6 worm cellular contexts compared by ENCODE assay signal in genomic region chrV:13575866-13576265, ce11.
TF ChIP-seq lines count a peak whose summit lies in the region.

No protein-coding gene starts in this region.

TF ChIP-seq in whole organism, L3 larva, 47 proteins besides CTCF, POLR2A, EP300 and RAD21:
- TF ChIP-seq ceh-16 (tag; optimal IDR thresholded peaks at IDR 0.05; lab: Kevin White, UChicago), result no peak
- TF ChIP-seq pha-4 (tag; optimal IDR thresholded peaks at IDR 0.05; lab: Kevin White, UChicago), result peak; percentile 75
- TF ChIP-seq nhr-43 (tag; optimal IDR thresholded peaks at IDR 0.05; lab: Kevin White, UChicago; ENCODE audit: poor library complexity, severe bottlenecking), result no peak
- TF ChIP-seq ceh-9 (tag; optimal IDR thresholded peaks at IDR 0.05; lab: Kevin White, UChicago), result no peak
- no peak for TF ChIP-seq elt-2 (tag; optimal IDR thresholded peaks at IDR 0.05; lab: Kevin White, UChicago)
TF ChIP-seq in whole organism, L3 larva: peak in this region for 1.

TF ChIP-seq in whole organism, L4 larva, 104 proteins besides CTCF, POLR2A, EP300 and RAD21:
- TF ChIP-seq madf-9 (GFP tag; conservative IDR thresholded peaks at IDR 0.05; lab: Robert Waterston, UW) (0 out of 2 replicates have a peak, but pooled peaks have one; percentile 28), lir-3 (tag; optimal IDR thresholded peaks at IDR 0.05; lab: Kevin White, UChicago) (no peak), nhr-6 (tag; optimal IDR thresholded peaks at IDR 0.05; lab: Kevin White, UChicago) (peak; percentile 10)

TF ChIP-seq in whole organism, late embryonic, 69 proteins besides CTCF, POLR2A, EP300 and RAD21 (continues in another document):
- no peak for TF ChIP-seq syd-9 (tag; optimal IDR thresholded peaks at IDR 0.05; lab: Kevin White, UChicago)
- no peak for TF ChIP-seq elt-4 (tag; optimal IDR thresholded peaks at IDR 0.05; lab: Kevin White, UChicago)
- TF ChIP-seq nhr-11 (tag; optimal IDR thresholded peaks at IDR 0.05; lab: Kevin White, UChicago), result no peak
- TF ChIP-seq tbx-2 (tag; optimal IDR thresholded peaks at IDR 0.05; lab: Kevin White, UChicago), result peak; percentile 13
- TF ChIP-seq rnt-1 (tag; optimal IDR thresholded peaks at IDR 0.05; lab: Kevin White, UChicago), result no peak
- no peak for TF ChIP-seq ceh-14 (tag; optimal IDR thresholded peaks at IDR 0.05; lab: Kevin White, UChicago)
- TF ChIP-seq pax-1 (tag; optimal IDR thresholded peaks at IDR 0.05; lab: Kevin White, UChicago), result no peak
- TF ChIP-seq lin-11 (tag; optimal IDR thresholded peaks at IDR 0.05; lab: Kevin White, UChicago), result no peak
- no peak for TF ChIP-seq nfya-1 (tag; optimal IDR thresholded peaks at IDR 0.05; lab: Kevin White, UChicago)
- peak; percentile 67 for TF ChIP-seq ceh-34 (tag; optimal IDR thresholded peaks at IDR 0.05; lab: Kevin White, UChicago)
- no peak for TF ChIP-seq pqm-1 (tag; optimal IDR thresholded peaks at IDR 0.05; lab: Kevin White, UChicago)
- no peak for TF ChIP-seq ceh-31 (tag; optimal IDR thresholded peaks at IDR 0.05; lab: Kevin White, UChicago)
- TF ChIP-seq Y22D7AL.16 (tag; optimal IDR thresholded peaks at IDR 0.05; lab: Kevin White, UChicago), result no peak
- TF ChIP-seq pha-2 (tag; optimal IDR thresholded peaks at IDR 0.05; lab: Kevin White, UChicago), result peak; percentile 36
- TF ChIP-seq sox-4 (tag; optimal IDR thresholded peaks at IDR 0.05; lab: Kevin White, UChicago), result no peak
- no peak for TF ChIP-seq fkh-10 (GFP tag; optimal IDR thresholded peaks at IDR 0.05; lab: Kevin White, UChicago)
- no peak for TF ChIP-seq ceh-9 (tag; optimal IDR thresholded peaks at IDR 0.05; lab: Kevin White, UChicago)
- no peak for TF ChIP-seq pros-1 (tag; optimal IDR thresholded peaks at IDR 0.05; lab: Kevin White, UChicago)
- no peak for TF ChIP-seq dve-1 (tag; optimal IDR thresholded peaks at IDR 0.05; lab: Kevin White, UChicago)
- TF ChIP-seq nhr-232 (tag; optimal IDR thresholded peaks at IDR 0.05; lab: Kevin White, UChicago), result no peak
- TF ChIP-seq gmeb-2 (tag; optimal IDR thresholded peaks at IDR 0.05; lab: Kevin White, UChicago), result no peak
- TF ChIP-seq ceh-19 (GFP tag; optimal IDR thresholded peaks at IDR 0.05; lab: Kevin White, UChicago), result peak; percentile 70

TF ChIP-seq in whole organism, midembryonic, 9 proteins besides CTCF, POLR2A, EP300 and RAD21:
- TF ChIP-seq ztf-23 (GFP tag; IDR thresholded peaks at IDR 0.05; lab: Robert Waterston, UW) (peak; percentile 43; the same call in 1 of the 2 replicates), ztf-29 (GFP tag; IDR thresholded peaks at IDR 0.05; lab: Robert Waterston, UW) (no peak)
TF ChIP-seq in whole organism, midembryonic: peak in this region for 1.

TF ChIP-seq in whole organism, mixed stage, embryonic, 35 proteins besides CTCF, POLR2A, EP300 and RAD21:
- no peak for TF ChIP-seq nhr-12 (tag; optimal IDR thresholded peaks at IDR 0.05; lab: Kevin White, UChicago)
- TF ChIP-seq pha-4 (tag; optimal IDR thresholded peaks at IDR 0.05; lab: Kevin White, UChicago), result peak; percentile 94

TF ChIP-seq in whole organism, young adult, 124 proteins besides CTCF, POLR2A, EP300 and RAD21:
- TF ChIP-seq hsf-1 (GFP tag; IDR thresholded peaks at IDR 0.05; lab: Robert Waterston, UW) (0 out of 2 replicates have a peak, but pooled peaks have one; percentile 9), ceh-91 (GFP tag; IDR thresholded peaks at IDR 0.05; lab: Robert Waterston, UW) (no peak), madf-8 (GFP tag; conservative IDR thresholded peaks at IDR 0.05; lab: Robert Waterston, UW) (no peak), unc-62 (GFP tag; optimal IDR thresholded peaks at IDR 0.05; lab: Kevin White, UChicago) (no peak), nhr-90 (tag; optimal IDR thresholded peaks at IDR 0.05; lab: Kevin White, UChicago) (no peak), K12H6.12 (tag; optimal IDR thresholded peaks at IDR 0.05; lab: Kevin White, UChicago) (no peak), athp-1 (tag; optimal IDR thresholded peaks at IDR 0.05; lab: Kevin White, UChicago) (no peak), hmg-20 (GFP tag; IDR thresholded peaks at IDR 0.05; lab: Robert Waterston, UW) (no peak)
